Fruit fly (Drosophila melanogaster) whole organism, prepupa: ENCODE data around the gene Rga.
A peak's percentile ranks its signal among the peaks of the same experiment; 100 is the strongest.

Source experiments
- Blimp-1 ChIP-seq: fragments of 200-800 bp; sonication (Bioruptor generic); optimal IDR thresholded peaks from 3 replicates; lab custom pipeline; 2017; ENCODE audit warnings: missing biosample characterization, missing genetic modification characterization, mild to moderate bottlenecking, moderate library complexity, missing genetic modification reagents
- CG11762 ChIP-seq: fragments of 200-800 bp; sonication (Bioruptor generic); optimal IDR thresholded peaks from 3 replicates; lab custom pipeline; 2016; ENCODE audit warnings: missing biosample characterization, missing genetic modification characterization; ENCODE audit not compliant: insufficient read depth
- CG32006 ChIP-seq: fragments of 200-800 bp; sonication (Bioruptor generic); optimal IDR thresholded peaks from 3 replicates; lab custom pipeline; 2017; ENCODE audit warnings: missing biosample characterization, mild to moderate bottlenecking, missing genetic modification characterization
- CG3919 ChIP-seq: fragments of 200-800 bp; sonication (Bioruptor generic); optimal IDR thresholded peaks from 3 replicates; lab custom pipeline; 2016; ENCODE audit warnings: missing biosample characterization, missing genetic modification characterization
- CG4318 ChIP-seq: fragments of 200-800 bp; sonication (Bioruptor generic); optimal IDR thresholded peaks from 3 replicates; lab custom pipeline; 2017; ENCODE audit warnings: missing biosample characterization, mild to moderate bottlenecking, missing genetic modification characterization
- CG6792 ChIP-seq: fragments of 200-800 bp; sonication (Bioruptor generic); optimal IDR thresholded peaks from 3 replicates; lab custom pipeline; 2016; ENCODE audit warnings: missing biosample characterization, missing genetic modification characterization
- CG8319 ChIP-seq: fragments of 200-800 bp; sonication (Bioruptor generic); optimal IDR thresholded peaks from 3 replicates; lab custom pipeline; 2016; ENCODE audit warnings: missing biosample characterization, missing genetic modification characterization
- Gug ChIP-seq: fragments of 200-800 bp; sonication (Bioruptor generic); IDR thresholded peaks from 2 replicates; pipeline ENCODE4 v1.3.6; 2022; ENCODE audit warnings: missing biosample characterization, missing genetic modification characterization
- Hr39 ChIP-seq: fragments of 200-800 bp; sonication (Bioruptor generic); optimal IDR thresholded peaks from 2 replicates; lab custom pipeline; 2016; ENCODE audit warnings: missing biosample characterization, missing genetic modification characterization
- Sox14 ChIP-seq: fragments of 200-800 bp; sonication (Bioruptor generic); optimal IDR thresholded peaks from 3 replicates; lab custom pipeline; 2016; ENCODE audit warnings: missing biosample characterization, missing genetic modification characterization
- eg ChIP-seq: fragments of 200-800 bp; sonication (Bioruptor generic); IDR thresholded peaks from 3 replicates; pipeline ENCODE4 v1.3.6; 2022; ENCODE audit warnings: missing biosample characterization, missing genetic modification characterization
- fd59A ChIP-seq: fragments of 200-800 bp; sonication (Bioruptor generic); optimal IDR thresholded peaks from 2 replicates; lab custom pipeline; 2017; ENCODE audit warnings: missing biosample characterization, mild to moderate bottlenecking, missing genetic modification characterization, missing genetic modification reagents
- fkh ChIP-seq: fragments of 200-800 bp; sonication (Bioruptor generic); optimal IDR thresholded peaks from 3 replicates; lab custom pipeline; 2017; ENCODE audit warnings: missing biosample characterization, mild to moderate bottlenecking, missing genetic modification characterization, moderate library complexity
- spab ChIP-seq: fragments of 200-800 bp; sonication (Bioruptor generic); optimal IDR thresholded peaks from 2 replicates; lab custom pipeline; 2017; ENCODE audit warnings: missing biosample characterization, mild to moderate bottlenecking, missing genetic modification characterization, missing genetic modification reagents

dm6 chr3R:5658984-5659802, 46.3 kb upstream of the Rga start:
- no peak for TF ChIP-seq Hr39
- TF ChIP-seq CG3919 (GFP tag; lab: Kevin White, UChicago), result no peak
- TF ChIP-seq CG11762, result no peak
- TF ChIP-seq Gug (GFP tag; lab: Robert Waterston, UW), result no peak
- no peak for TF ChIP-seq CG32006
- no peak for TF ChIP-seq CG8319 (GFP tag; lab: Kevin White, UChicago)
- TF ChIP-seq CG6792 (GFP tag; lab: Kevin White, UChicago), result peak; percentile 14
- TF ChIP-seq fkh (GFP tag; lab: Kevin White, UChicago), result no peak
- no peak for TF ChIP-seq CG4318 (GFP tag; lab: Kevin White, UChicago)
- TF ChIP-seq Blimp-1 (GFP tag; lab: Kevin White, UChicago), result no peak
- TF ChIP-seq Sox14, result no peak
- no peak for TF ChIP-seq spab (GFP tag; lab: Kevin White, UChicago)
- no peak for TF ChIP-seq eg (GFP tag; lab: Robert Waterston, UW)
- no peak for TF ChIP-seq fd59A (GFP tag; lab: Kevin White, UChicago)
